Worm (Caenorhabditis elegans) whole organism, L2 larva: ENCODE measurements around the gene bath-39.
A peak's percentile ranks its signal among the peaks of the same experiment; 100 is the strongest.

ENCODE experiments used
- Y55F3AM.14 ChIP-seq: fragments of 200-800 bp; sonication (Bioruptor generic); optimal IDR thresholded peaks from 2 replicates; lab custom pipeline; 2018; ENCODE audit warnings: mild to moderate bottlenecking, missing genetic modification characterization, missing compliant biosample characterization
- ceh-82 ChIP-seq: fragments of 150-350 bp; optimal IDR thresholded peaks from 2 replicates; lab custom pipeline; 2014; ENCODE audit warnings: missing biosample characterization, missing genetic modification characterization
- egl-27 ChIP-seq: sonication (generic microtip); optimal IDR thresholded peaks from 3 replicates; lab custom pipeline; 2017; ENCODE audit warnings: missing biosample characterization, missing genetic modification reagents, missing genetic modification characterization
- nhr-77 ChIP-seq: fragments of 150-350 bp; optimal IDR thresholded peaks from 2 replicates; lab custom pipeline; 2014; ENCODE audit warnings: missing biosample characterization, missing genetic modification characterization
- ztf-11 ChIP-seq: sonication (generic microtip); optimal IDR thresholded peaks from 2 replicates; lab custom pipeline; 2017; ENCODE audit warnings: missing biosample characterization, missing genetic modification characterization

DNA sequence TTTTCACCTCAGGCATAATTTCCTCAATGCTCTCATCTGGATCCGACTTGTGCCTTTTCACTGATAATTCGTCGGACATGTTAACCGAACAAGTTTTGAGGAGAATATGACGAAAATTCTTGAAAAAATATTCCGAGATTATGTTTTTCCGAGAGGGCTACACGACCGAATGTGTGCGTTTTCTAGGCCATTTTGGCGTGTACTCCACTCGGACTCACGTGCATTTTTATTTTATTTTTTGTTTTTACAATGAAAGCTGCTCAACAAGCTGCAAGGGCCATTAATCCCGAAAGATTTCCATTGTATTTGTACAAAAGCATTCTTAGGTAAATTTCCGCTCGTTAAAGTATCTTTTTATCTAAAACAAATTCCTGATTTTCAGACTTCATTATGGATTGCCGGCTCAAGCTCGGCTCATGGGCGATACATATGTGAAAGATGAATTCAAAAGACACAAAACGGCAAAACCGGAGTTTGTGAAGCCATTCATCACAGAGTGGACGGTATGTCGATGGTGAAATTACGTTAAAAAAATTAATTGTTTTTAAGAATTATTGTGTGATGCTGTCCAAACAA lies 9.0 kb downstream of the bath-39 start, which contains the start of the genes F25H9.6 and F25H9.7:
- TF ChIP-seq Y55F3AM.14 (GFP tag; lab: Kevin White, UChicago) (peak; percentile 51), ztf-11 (no peak), nhr-77 (no peak), egl-27 (tag; lab: Kevin White, UChicago) (peak; percentile 85), ceh-82 (tag; lab: Kevin White, UChicago) (no peak)
